Fruit fly (Drosophila melanogaster) Kc167 (cell line): ENCODE data around the gene CG42709.

ENCODE experiments used
- Myc ChIP-seq: fragments of >200 bp; optimal IDR thresholded peaks from 2 replicates; lab custom pipeline; 2017; ENCODE audit warnings: missing external identifiers
- Sin3A ChIP-seq: fragments of >200 bp; optimal IDR thresholded peaks from 2 replicates; lab custom pipeline; 2018; ENCODE audit warnings: missing external identifiers
- h ChIP-seq: fragments of >200 bp; optimal IDR thresholded peaks from 3 replicates; lab custom pipeline; 2018; ENCODE audit warnings: missing external identifiers
- insv ChIP-seq: fragments of >200 bp; optimal IDR thresholded peaks from 3 replicates; lab custom pipeline; 2018; ENCODE audit warnings: missing external identifiers
- psq ChIP-seq: fragments of >200 bp; optimal IDR thresholded peaks from 2 replicates; lab custom pipeline; 2017; ENCODE audit warnings: missing external identifiers
- ttk ChIP-seq: sonication (Bioruptor generic); optimal IDR thresholded peaks from 2 replicates; lab custom pipeline; 2017; ENCODE audit warnings: missing external identifiers

dm6 chr3L:12778616-12779015 lies 11.4 kb upstream of the CG42709 start, which contains the start of gene CG32106:
- TF ChIP-seq psq (lab: Kevin White, UChicago) (no peak), h (lab: Kevin White, UChicago) (no peak), Myc (lab: Kevin White, UChicago) (no peak), insv (lab: Kevin White, UChicago) (no peak), Sin3A (lab: Kevin White, UChicago) (no peak), ttk (no peak)
